Worm (Caenorhabditis elegans) whole organism, L3 larva: ENCODE data around the gene gtf-2H2C.

Experiments used
- R02D3.7 ChIP-seq: fragments of 150-350 bp; optimal IDR thresholded peaks from 2 replicates; lab custom pipeline; 2014; ENCODE audit warnings: missing biosample characterization, missing genetic modification characterization
- ZK546.5 ChIP-seq: sonication (generic microtip); optimal IDR thresholded peaks from 2 replicates; lab custom pipeline; 2017; ENCODE audit warnings: missing biosample characterization, missing genetic modification characterization
- aly-2 ChIP-seq: fragments of 150-350 bp; optimal IDR thresholded peaks from 2 replicates; lab custom pipeline; 2014; ENCODE audit warnings: missing biosample characterization, missing genetic modification characterization
- ceh-16 ChIP-seq: sonication (generic microtip); optimal IDR thresholded peaks from 2 replicates; lab custom pipeline; 2017; ENCODE audit warnings: missing biosample characterization, missing genetic modification characterization
- ceh-28 ChIP-seq: fragments of 150-350 bp; optimal IDR thresholded peaks from 2 replicates; lab custom pipeline; 2014; ENCODE audit warnings: missing biosample characterization, missing genetic modification reagents, missing genetic modification characterization
- ceh-9 ChIP-seq: sonication (generic microtip); optimal IDR thresholded peaks from 2 replicates; lab custom pipeline; 2018; ENCODE audit warnings: missing biosample characterization, missing genetic modification characterization
- daf-12 ChIP-seq: fragments of 150-350 bp; optimal IDR thresholded peaks from 2 replicates; lab custom pipeline; 2014; ENCODE audit warnings: missing biosample characterization, missing genetic modification reagents, missing genetic modification characterization
- egl-27 ChIP-seq: sonication (generic microtip); optimal IDR thresholded peaks from 4 replicates; lab custom pipeline; 2017; ENCODE audit warnings: missing biosample characterization, missing genetic modification reagents, missing genetic modification characterization
- egl-5 ChIP-seq: fragments of 150-350 bp; optimal IDR thresholded peaks from 2 replicates; lab custom pipeline; 2017; ENCODE audit warnings: missing biosample characterization, missing genetic modification reagents, missing genetic modification characterization, inconsistent platforms
- elt-1 ChIP-seq: fragments of 150-350 bp; optimal IDR thresholded peaks from 2 replicates; lab custom pipeline; 2014; ENCODE audit warnings: missing biosample characterization, missing genetic modification characterization
- elt-2 ChIP-seq: sonication (generic microtip); optimal IDR thresholded peaks from 2 replicates; lab custom pipeline; 2016; ENCODE audit warnings: missing genetic modification reagents, mild to moderate bottlenecking, missing genetic modification characterization, missing compliant biosample characterization
- elt-3 ChIP-seq, 3 experiments: fragments of 150-350 bp in 1 of 3; sonication (generic microtip) in 2 of 3; optimal IDR thresholded peaks; 2 replicates in 2 of 3; 4 replicates in 1 of 3; lab custom pipeline; 2014 to 2017; ENCODE audit warnings: missing biosample characterization in 3 of 3, missing genetic modification characterization in 3 of 3
- eor-1 ChIP-seq, 2 experiments: fragments of 150-350 bp; optimal IDR thresholded peaks; 2 replicates each; lab custom pipeline; 2014 to 2018; ENCODE audit warnings: missing biosample characterization in 2 of 2, missing genetic modification characterization in 2 of 2
- fkh-10 ChIP-seq: sonication (generic microtip); optimal IDR thresholded peaks from 2 replicates; lab custom pipeline; 2017; ENCODE audit warnings: missing biosample characterization, missing genetic modification reagents, missing genetic modification characterization
- fkh-2 ChIP-seq: fragments of 150-350 bp; optimal IDR thresholded peaks from 2 replicates; lab custom pipeline; 2014; ENCODE audit warnings: missing biosample characterization, missing genetic modification reagents, missing genetic modification characterization
- hmg-11 ChIP-seq: sonication (generic microtip); optimal IDR thresholded peaks from 2 replicates; lab custom pipeline; 2016; ENCODE audit warnings: missing genetic modification characterization, missing compliant biosample characterization
- jun-1 ChIP-seq: fragments of 150-350 bp; optimal IDR thresholded peaks from 2 replicates; lab custom pipeline; 2014; ENCODE audit warnings: missing biosample characterization, missing genetic modification reagents, missing genetic modification characterization
- lin-15B ChIP-seq: fragments of 150-350 bp; optimal IDR thresholded peaks from 2 replicates; lab custom pipeline; 2014; ENCODE audit warnings: missing biosample characterization, missing genetic modification characterization
- lin-39 ChIP-seq: fragments of 150-350 bp; optimal IDR thresholded peaks from 2 replicates; lab custom pipeline; 2018; ENCODE audit warnings: missing biosample characterization, missing genetic modification reagents, missing genetic modification characterization
- lsy-12 ChIP-seq: sonication (generic microtip); optimal IDR thresholded peaks from 2 replicates; lab custom pipeline; 2016; ENCODE audit warnings: mild to moderate bottlenecking, missing genetic modification characterization, missing compliant biosample characterization
- mdl-1 ChIP-seq: fragments of 150-350 bp; optimal IDR thresholded peaks from 2 replicates; lab custom pipeline; 2014; ENCODE audit warnings: missing biosample characterization, missing genetic modification characterization
- mml-1 ChIP-seq: fragments of 150-350 bp; sonication (generic microtip); optimal IDR thresholded peaks from 3 replicates; lab custom pipeline; 2014; ENCODE audit warnings: missing biosample characterization, missing genetic modification characterization
- nfya-1 ChIP-seq: sonication (generic microtip); optimal IDR thresholded peaks from 2 replicates; lab custom pipeline; 2017; ENCODE audit warnings: missing genetic modification characterization, mild to moderate bottlenecking, missing compliant biosample characterization, antibody characterized with exemption, moderate library complexity; ENCODE audit not compliant: insufficient read depth
- nhr-11 ChIP-seq: fragments of 150-350 bp; optimal IDR thresholded peaks from 2 replicates; lab custom pipeline; 2014; ENCODE audit warnings: missing biosample characterization, missing genetic modification characterization
- nhr-12 ChIP-seq: fragments of 150-350 bp; optimal IDR thresholded peaks from 2 replicates; lab custom pipeline; 2014; ENCODE audit warnings: missing biosample characterization, missing genetic modification characterization
- nhr-23 ChIP-seq: fragments of 150-350 bp; optimal IDR thresholded peaks from 2 replicates; lab custom pipeline; 2014; ENCODE audit warnings: missing biosample characterization, missing genetic modification reagents, missing genetic modification characterization
- nhr-237 ChIP-seq: fragments of 150-350 bp; optimal IDR thresholded peaks from 2 replicates; lab custom pipeline; 2014; ENCODE audit warnings: missing biosample characterization, missing genetic modification characterization
- nhr-25 ChIP-seq: sonication (generic microtip); optimal IDR thresholded peaks from 2 replicates; lab custom pipeline; 2017; ENCODE audit warnings: missing biosample characterization, missing genetic modification characterization
- nhr-28 ChIP-seq: fragments of 150-350 bp; optimal IDR thresholded peaks from 2 replicates; lab custom pipeline; 2014; ENCODE audit warnings: missing biosample characterization, missing genetic modification characterization
- nhr-43 ChIP-seq: sonication (generic microtip); optimal IDR thresholded peaks from 2 replicates; lab custom pipeline; 2016; ENCODE audit warnings: mild to moderate bottlenecking, missing genetic modification characterization, missing compliant biosample characterization; ENCODE audit not compliant: poor library complexity, severe bottlenecking
- nhr-67 ChIP-seq: fragments of 150-350 bp; optimal IDR thresholded peaks from 2 replicates; lab custom pipeline; 2014; ENCODE audit warnings: missing biosample characterization, missing genetic modification characterization
- nhr-77 ChIP-seq: fragments of 150-350 bp; optimal IDR thresholded peaks from 2 replicates; lab custom pipeline; 2014; ENCODE audit warnings: missing biosample characterization, missing genetic modification characterization
- pha-4 ChIP-seq: fragments of 150-350 bp; optimal IDR thresholded peaks from 2 replicates; lab custom pipeline; 2014; ENCODE audit warnings: missing biosample characterization, missing genetic modification reagents, missing genetic modification characterization
- snpc-4 ChIP-seq: fragments of 150-350 bp; optimal IDR thresholded peaks from 2 replicates; lab custom pipeline; 2014; ENCODE audit warnings: missing biosample characterization, missing genetic modification characterization
- tbx-2 ChIP-seq: sonication (generic microtip); optimal IDR thresholded peaks from 2 replicates; lab custom pipeline; 2016; ENCODE audit warnings: mild to moderate bottlenecking, missing genetic modification characterization, missing compliant biosample characterization
- unc-39 ChIP-seq: sonication (generic microtip); optimal IDR thresholded peaks from 4 replicates; lab custom pipeline; 2017; ENCODE audit warnings: missing biosample characterization, missing genetic modification characterization
- unc-62 ChIP-seq: fragments of 150-350 bp; sonication (generic microtip); optimal IDR thresholded peaks from 4 replicates; lab custom pipeline; 2014; ENCODE audit warnings: missing biosample characterization, missing genetic modification reagents, missing genetic modification characterization
- zag-1 ChIP-seq: fragments of 150-350 bp; optimal IDR thresholded peaks from 2 replicates; lab custom pipeline; 2014; ENCODE audit warnings: missing biosample characterization, missing genetic modification characterization
- ztf-11 ChIP-seq: fragments of 150-350 bp; optimal IDR thresholded peaks from 2 replicates; lab custom pipeline; 2014; ENCODE audit warnings: missing biosample characterization, missing genetic modification characterization
- ztf-4 ChIP-seq: fragments of 150-350 bp; optimal IDR thresholded peaks from 2 replicates; lab custom pipeline; 2014; ENCODE audit warnings: missing biosample characterization, missing genetic modification characterization

Gene gtf-2H2C

DNA sequence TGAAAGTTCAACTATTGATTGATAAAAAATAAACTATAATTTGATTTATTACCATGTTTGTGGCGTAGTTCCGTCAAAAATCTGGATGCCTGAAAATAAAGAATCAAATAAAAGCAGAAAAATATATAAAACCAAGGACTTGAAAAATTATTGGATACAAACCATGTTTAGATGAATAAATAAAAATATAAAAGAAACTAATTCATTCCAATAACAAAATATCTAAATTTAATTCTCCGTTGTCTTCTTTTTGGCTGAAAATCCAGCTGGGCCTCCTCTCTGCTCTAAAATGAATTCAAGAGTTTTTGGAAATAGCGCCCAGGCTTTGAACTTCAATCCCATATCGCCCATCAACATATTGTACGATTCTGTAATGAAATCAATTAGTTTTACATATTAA lies 22.4 kb upstream of the gtf-2H2C start, which contains the start of gene vps-29:
vps-29 (minus strand) TSS at position 101 of the 400 bp plus-strand sequence.
- TF ChIP-seq elt-2 (tag; lab: Kevin White, UChicago): no peak
- no peak for TF ChIP-seq snpc-4 (tag; lab: Kevin White, UChicago)
- TF ChIP-seq jun-1 (tag; lab: Kevin White, UChicago): no peak
- TF ChIP-seq nhr-25 (tag; lab: Kevin White, UChicago): no peak
- TF ChIP-seq hmg-11 (tag; lab: Kevin White, UChicago): no peak
- no peak for TF ChIP-seq mml-1 (tag; lab: Kevin White, UChicago)
- no peak for TF ChIP-seq nfya-1 (tag; lab: Kevin White, UChicago)
- TF ChIP-seq unc-39 (tag; lab: Kevin White, UChicago): no peak
- no peak for TF ChIP-seq pha-4 (tag; lab: Kevin White, UChicago)
- no peak for TF ChIP-seq ceh-28
- TF ChIP-seq lin-39 (tag; lab: Kevin White, UChicago): no peak

DNA sequence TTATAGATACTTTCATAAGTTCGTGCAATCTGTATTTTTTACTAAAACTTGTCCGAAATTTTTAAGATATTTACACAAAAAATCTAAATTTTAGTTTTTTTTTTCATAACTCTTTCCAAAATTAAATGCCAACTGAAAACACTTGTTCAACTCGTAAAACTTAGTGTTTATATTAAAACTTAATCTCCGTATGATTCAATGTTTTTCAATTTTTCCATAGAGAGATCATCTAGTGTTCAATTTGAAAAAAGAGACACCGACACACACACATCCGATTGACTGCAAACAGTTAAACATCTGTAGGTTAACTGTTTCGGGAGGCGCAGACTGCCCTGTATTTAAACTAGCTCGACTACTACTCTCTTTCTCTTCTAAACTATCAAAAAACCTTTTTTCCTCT lies 18.4 kb upstream of the gtf-2H2C start, which contains the start of gene T16H12.9:
T16H12.9 (plus strand) TSS at position 301 of the 400 bp plus-strand sequence.
- no peak for TF ChIP-seq unc-62
- no peak for TF ChIP-seq R02D3.7 (tag; lab: Kevin White, UChicago)
- no peak for TF ChIP-seq ceh-9 (tag; lab: Kevin White, UChicago)
- TF ChIP-seq elt-3 (tag; optimal IDR thresholded peaks at IDR 0.05; lab: Kevin White, UChicago): no peak
- no peak for TF ChIP-seq ceh-16 (tag; lab: Kevin White, UChicago)
- TF ChIP-seq zag-1: no peak
- TF ChIP-seq egl-5 (tag; lab: Kevin White, UChicago): no peak
- no peak for TF ChIP-seq nhr-28 (tag; lab: Kevin White, UChicago)
- TF ChIP-seq mdl-1 (tag; lab: Kevin White, UChicago): no peak
- no peak for TF ChIP-seq ztf-11 (tag; lab: Kevin White, UChicago)
- no peak for TF ChIP-seq nhr-77
- TF ChIP-seq aly-2 (tag; lab: Kevin White, UChicago): no peak
- no peak for TF ChIP-seq fkh-2 (tag; lab: Kevin White, UChicago)
- no peak for TF ChIP-seq unc-39 (tag; lab: Kevin White, UChicago)
- no peak for TF ChIP-seq nhr-12 (tag; lab: Kevin White, UChicago)
- no peak for TF ChIP-seq lsy-12 (tag; lab: Kevin White, UChicago)
- no peak for TF ChIP-seq pha-4 (tag; lab: Kevin White, UChicago)
- TF ChIP-seq eor-1 (tag; optimal IDR thresholded peaks at IDR 0.05; lab: Kevin White, UChicago): no peak
- TF ChIP-seq nhr-23 (tag; lab: Kevin White, UChicago): no peak
- no peak for TF ChIP-seq ceh-28

DNA sequence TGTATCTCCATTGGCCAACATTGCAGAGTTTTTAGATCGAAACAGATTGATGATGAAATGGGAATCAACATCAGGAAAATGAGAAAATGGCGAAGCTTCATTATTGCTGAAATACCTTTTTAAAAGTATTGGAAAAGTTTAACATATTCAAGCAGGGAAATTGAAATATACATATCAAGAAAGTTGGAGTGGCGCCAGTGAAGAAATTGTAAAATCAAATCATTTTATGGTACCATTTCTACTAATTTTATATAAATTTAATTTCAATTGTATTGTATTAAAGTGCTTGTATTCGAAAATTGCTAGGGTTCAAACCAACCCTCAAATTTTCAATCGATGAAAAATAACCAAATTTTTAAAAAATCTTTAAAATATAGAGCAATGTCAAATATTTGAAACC lies 15.8 kb upstream of the gtf-2H2C start, which contains the start of gene srt-55:
srt-55 (minus strand) TSS at position 101 of the 400 bp plus-strand sequence.
- no peak for TF ChIP-seq fkh-10
- TF ChIP-seq nfya-1 (tag; lab: Kevin White, UChicago): no peak
- no peak for TF ChIP-seq nhr-67
- no peak for TF ChIP-seq lin-15B (tag; lab: Kevin White, UChicago)
- TF ChIP-seq mml-1 (tag; lab: Kevin White, UChicago): no peak
- no peak for TF ChIP-seq nhr-237 (tag; lab: Kevin White, UChicago)
- TF ChIP-seq aly-2 (tag; lab: Kevin White, UChicago): no peak
- no peak for TF ChIP-seq nhr-77
- no peak for TF ChIP-seq snpc-4 (tag; lab: Kevin White, UChicago)
- TF ChIP-seq nhr-12 (tag; lab: Kevin White, UChicago): no peak
- no peak for TF ChIP-seq nhr-11
- no peak for TF ChIP-seq daf-12 (tag; lab: Kevin White, UChicago)
- TF ChIP-seq unc-39 (tag; lab: Kevin White, UChicago): no peak
- no peak for TF ChIP-seq egl-5 (tag; lab: Kevin White, UChicago)
- TF ChIP-seq tbx-2 (tag; lab: Kevin White, UChicago): no peak

DNA sequence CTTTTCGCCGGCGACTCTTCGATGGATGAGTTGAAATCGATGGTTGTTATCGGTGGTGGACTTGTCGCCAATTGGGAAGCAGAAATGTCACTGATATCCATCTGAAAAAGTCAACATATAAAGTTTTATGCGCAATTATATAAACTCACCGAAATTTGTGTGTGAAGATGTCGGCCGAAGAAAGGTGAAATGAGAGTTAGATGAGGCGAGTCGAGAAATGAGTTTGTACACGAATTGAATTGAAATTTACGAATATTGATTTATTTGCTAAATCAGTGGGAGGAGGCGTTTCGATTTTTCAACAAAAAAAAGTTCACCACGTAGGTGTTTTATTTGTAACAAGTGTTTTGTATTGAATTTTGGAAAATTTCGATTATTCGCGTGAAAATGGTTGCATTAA lies 10.8 kb upstream of the gtf-2H2C start, which contains the start of gene kel-10:
kel-10 (minus strand) TSS at position 101 of the 400 bp plus-strand sequence.
- TF ChIP-seq nhr-67 (no peak), aly-2 (tag; lab: Kevin White, UChicago) (no peak), nhr-23 (tag; lab: Kevin White, UChicago) (no peak), nhr-12 (tag; lab: Kevin White, UChicago) (no peak), nhr-77 (no peak), elt-2 (tag; lab: Kevin White, UChicago) (no peak), hmg-11 (tag; lab: Kevin White, UChicago) (no peak), tbx-2 (tag; lab: Kevin White, UChicago) (no peak), nhr-237 (tag; lab: Kevin White, UChicago) (no peak), ZK546.5 (tag; lab: Kevin White, UChicago) (no peak), elt-1 (tag; lab: Kevin White, UChicago) (no peak), fkh-2 (tag; lab: Kevin White, UChicago) (no peak), ceh-28 (no peak), nhr-25 (tag; lab: Kevin White, UChicago) (no peak), nfya-1 (tag; lab: Kevin White, UChicago) (no peak), pha-4 (tag; lab: Kevin White, UChicago) (no peak), ztf-4 (tag; lab: Kevin White, UChicago) (no peak), nhr-43 (tag; lab: Kevin White, UChicago) (no peak), egl-27 (tag; lab: Kevin White, UChicago) (no peak), ceh-9 (tag; lab: Kevin White, UChicago) (no peak)
